Fruit fly (Drosophila melanogaster): ENCODE data around the gene CG16956.

DNA sequence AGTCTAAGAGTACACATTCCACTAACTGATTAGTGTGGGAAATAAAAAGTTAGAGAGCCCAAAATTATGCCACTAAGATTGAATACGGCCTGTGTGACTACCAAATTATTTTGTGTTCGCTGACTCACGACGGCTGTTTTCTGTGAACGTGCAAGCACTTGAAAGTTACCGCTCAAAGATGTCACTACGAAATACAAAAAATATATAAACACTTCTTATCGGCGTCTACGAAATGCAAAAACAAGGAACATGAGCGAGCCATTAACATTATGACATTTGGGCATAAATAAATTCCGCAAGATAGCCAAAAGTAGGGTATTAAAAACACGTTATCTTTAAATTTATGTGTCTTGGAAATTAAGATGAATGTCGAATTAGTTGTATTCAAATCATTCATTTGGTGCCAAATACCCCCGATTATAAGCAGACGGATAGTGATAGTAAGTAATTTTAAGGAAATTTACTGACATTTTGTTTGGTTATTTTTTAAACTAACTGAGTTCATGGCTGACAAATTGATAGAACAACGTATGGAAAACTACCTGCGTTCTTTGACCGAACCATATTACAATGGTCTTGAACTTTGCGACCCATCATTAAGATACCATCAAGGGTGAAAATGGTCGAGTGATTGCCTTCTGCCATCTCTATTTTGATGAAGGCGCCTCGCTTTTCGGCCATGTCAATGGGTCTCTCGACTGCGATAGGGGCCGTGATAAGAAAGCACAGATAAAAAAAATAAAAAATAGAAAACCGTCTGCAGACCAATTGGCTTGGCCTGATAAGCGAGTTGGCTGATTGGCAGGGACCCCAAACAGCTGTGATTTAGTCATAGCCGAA is 20.6 kb upstream of the CG16956 start, which contains the start of gene Tehao:
- TF ChIP-seq Pif1A (GFP tag; optimal IDR thresholded peaks at IDR 0.05) (no peak), EcR (GFP tag; optimal IDR thresholded peaks at IDR 0.05) (no peak), Pif1B (GFP tag; optimal IDR thresholded peaks at IDR 0.05) (no peak), CG8159 (tag; optimal IDR thresholded peaks at IDR 0.05) (no peak)
